Worm (Caenorhabditis elegans) whole organism, L1 larva: Measurements from ENCODE around the gene grd-7.

Experiments used
- xbp-1 ChIP-seq: sonication (generic microtip); optimal IDR thresholded peaks from 2 replicates; lab custom pipeline; 2016; ENCODE audit warnings: missing genetic modification characterization, missing compliant biosample characterization
- zag-1 ChIP-seq: fragments of 150-350 bp; optimal IDR thresholded peaks from 2 replicates; lab custom pipeline; 2014; ENCODE audit warnings: missing biosample characterization, missing genetic modification characterization

DNA sequence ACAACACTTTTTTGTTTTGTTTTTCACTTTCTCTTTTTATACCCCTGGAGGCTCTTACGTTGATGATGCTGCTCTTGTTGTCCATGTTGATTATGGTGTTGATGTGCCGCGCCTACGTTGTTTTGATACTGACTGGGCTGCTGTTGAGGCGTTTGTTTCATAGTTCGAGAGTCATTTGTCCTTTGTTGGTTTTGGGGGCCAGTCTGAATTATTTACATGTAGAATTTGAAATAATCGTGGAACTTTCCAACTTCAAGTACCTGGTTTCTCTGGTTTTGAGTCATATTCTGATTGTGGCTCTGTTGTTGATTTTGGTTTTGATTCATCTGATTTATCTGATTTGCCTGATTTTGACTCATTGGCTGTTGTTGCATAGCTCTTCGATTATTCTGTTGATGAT lies 8.8 kb upstream of the grd-7 start:
- TF ChIP-seq xbp-1 (no peak), zag-1 (tag; lab: Kevin White, UChicago) (no peak)
